Worm (Caenorhabditis elegans): ENCODE data around the gene ges-1.

Gene ges-1

ce11 chrV:1389838-1390237 is 42.1 kb downstream of the ges-1 start:
- TF ChIP-seq K11D2.4 (GFP tag; IDR thresholded peaks at IDR 0.05) (no peak), nhr-27 (tag; optimal IDR thresholded peaks at IDR 0.05) (no peak), ets-4 (GFP tag; optimal IDR thresholded peaks at IDR 0.05) (no peak), K12H6.12 (tag; optimal IDR thresholded peaks at IDR 0.05) (no peak), mes-4 (tag; optimal IDR thresholded peaks at IDR 0.05) (no peak), nhr-80 (tag; optimal IDR thresholded peaks at IDR 0.05) (peak; percentile 48)

ce11 chrV:1388247-1388646 is 43.7 kb downstream of the ges-1 start:
- TF ChIP-seq egl-18 (GFP tag; IDR thresholded peaks at IDR 0.05) (no peak), nhr-80 (tag; optimal IDR thresholded peaks at IDR 0.05) (peak; percentile 37)

- TF ChIP-seq cebp-1 (GFP tag; IDR thresholded peaks at IDR 0.05): no peak
- peak; percentile 3 for TF ChIP-seq cebp-1 (tag; optimal IDR thresholded peaks at IDR 0.05)
- no peak for TF ChIP-seq F55B11.4 (tag; optimal IDR thresholded peaks at IDR 0.05; ENCODE audit: borderline replicate concordance, insufficient read depth)
- no peak for TF ChIP-seq let-526 (GFP tag; IDR thresholded peaks at IDR 0.05)
- TF ChIP-seq lin-35 (GFP tag; optimal IDR thresholded peaks at IDR 0.05): peak in 1 of 3 experiments; percentile 4
- TF ChIP-seq efl-1 (GFP tag; optimal IDR thresholded peaks at IDR 0.05): peak; percentile 11
- peak; percentile 23 for TF ChIP-seq snpc-1.3 (tag; optimal IDR thresholded peaks at IDR 0.05; ENCODE audit: insufficient read depth)
Measured at ce11 chrV:1383206-1383908, 48.6 kb downstream of the ges-1 start, which contains the start of gene rga-4. TSS of gene rga-4 (minus strand) at chrV:1383256.

- TF ChIP-seq tlf-1 (GFP tag; optimal IDR thresholded peaks at IDR 0.05) (no peak), nhr-27 (tag; optimal IDR thresholded peaks at IDR 0.05) (no peak), ceh-27 (GFP tag; optimal IDR thresholded peaks at IDR 0.05) (no peak), egrh-3 (GFP tag; IDR thresholded peaks at IDR 0.05) (peak; percentile 51; the same call in 1 of the 2 replicates), zfh-2 (GFP tag; conservative IDR thresholded peaks at IDR 0.05) (peak; percentile 84), B0261.1 (tag; optimal IDR thresholded peaks at IDR 0.05) (no peak), B0019.2 (GFP tag; conservative IDR thresholded peaks at IDR 0.05) (no peak), hrde-1 (tag; optimal IDR thresholded peaks at IDR 0.05; ENCODE audit: borderline replicate concordance) (no peak), F22D6.2 (tag; optimal IDR thresholded peaks at IDR 0.05) (no peak), Y53G8AR.9 (GFP tag; conservative IDR thresholded peaks at IDR 0.05) (no peak), lin-54 (GFP tag; optimal IDR thresholded peaks at IDR 0.05) (no peak), T07F8.4 (tag; optimal IDR thresholded peaks at IDR 0.05) (no peak), madf-10 (tag; optimal IDR thresholded peaks at IDR 0.05) (no peak), ceh-91 (GFP tag; IDR thresholded peaks at IDR 0.05) (no peak), cebp-1 (GFP tag; IDR thresholded peaks at IDR 0.05) (no peak), cebp-1 (tag; optimal IDR thresholded peaks at IDR 0.05) (no peak), attf-5 (GFP tag; optimal IDR thresholded peaks at IDR 0.05) (no peak), unc-62 (GFP tag; optimal IDR thresholded peaks at IDR 0.05) (no peak), F39B2.1 (GFP tag; IDR thresholded peaks at IDR 0.05) (no peak), Y79H2A.3 (GFP tag; conservative IDR thresholded peaks at IDR 0.05) (no peak), D2030.7 (GFP tag; IDR thresholded peaks at IDR 0.05) (no peak), sptf-2 (GFP tag; optimal IDR thresholded peaks at IDR 0.05) (no peak), ztf-18 (tag; optimal IDR thresholded peaks at IDR 0.05) (no peak), B0336.3 (GFP tag; IDR thresholded peaks at IDR 0.05) (no peak), mcd-1 (GFP tag; IDR thresholded peaks at IDR 0.05) (0 out of 2 replicates have a peak, but pooled peaks have one; percentile 6)
Measured at ce11 chrV:1378010-1378409, 53.9 kb downstream of the ges-1 start.
